Worm (Caenorhabditis elegans) whole organism, L4/young adult: ENCODE data around the gene T05G5.4.

Experiments used
- W03F9.2 ChIP-seq: fragments of 150-350 bp; optimal IDR thresholded peaks from 2 replicates; lab custom pipeline; 2014; ENCODE audit warnings: missing biosample characterization, missing genetic modification characterization
- dao-5 ChIP-seq: sonication (generic microtip); optimal IDR thresholded peaks from 2 replicates; lab custom pipeline; 2016; ENCODE audit warnings: missing genotype, missing genetic modification characterization, moderate library complexity, missing compliant biosample characterization
- him-1 ChIP-seq: sonication (generic microtip); optimal IDR thresholded peaks from 2 replicates; lab custom pipeline; 2016; ENCODE audit warnings: missing genotype, missing genetic modification reagents, missing genetic modification characterization, missing compliant biosample characterization

- TF ChIP-seq dao-5 (tag; lab: Kevin White, UChicago), result no peak
- no peak for TF ChIP-seq him-1 (tag; lab: Kevin White, UChicago)
- no peak for TF ChIP-seq W03F9.2 (tag; lab: Kevin White, UChicago)
These were observed 18.4 kb downstream of the T05G5.4 start for ce11 chrIII:9767095-9767494.
